Worm (Caenorhabditis elegans) whole organism, L2 larva: ENCODE data around the gene F42A6.2.

Source experiments
- Y55F3AM.14 ChIP-seq: fragments of 200-800 bp; sonication (Bioruptor generic); optimal IDR thresholded peaks from 2 replicates; lab custom pipeline; 2018; ENCODE audit warnings: mild to moderate bottlenecking, missing genetic modification characterization, missing compliant biosample characterization
- lin-11 ChIP-seq: fragments of 150-350 bp; sonication (generic microtip); optimal IDR thresholded peaks from 2 replicates; lab custom pipeline; 2014; ENCODE audit warnings: missing biosample characterization, missing genetic modification characterization, inconsistent platforms, mixed read lengths
- nhr-12 ChIP-seq: fragments of 150-350 bp; optimal IDR thresholded peaks from 2 replicates; lab custom pipeline; 2014; ENCODE audit warnings: missing biosample characterization, missing genetic modification characterization
- nhr-237 ChIP-seq: fragments of 150-350 bp; optimal IDR thresholded peaks from 2 replicates; lab custom pipeline; 2014; ENCODE audit warnings: missing biosample characterization, missing genetic modification characterization
- skn-1 ChIP-seq: sonication (generic microtip); optimal IDR thresholded peaks from 2 replicates; lab custom pipeline; 2017; ENCODE audit warnings: missing biosample characterization, missing genetic modification characterization
- snpc-4 ChIP-seq: fragments of 150-350 bp; optimal IDR thresholded peaks from 2 replicates; lab custom pipeline; 2014; ENCODE audit warnings: missing biosample characterization, missing genetic modification characterization
- ztf-11 ChIP-seq: sonication (generic microtip); optimal IDR thresholded peaks from 2 replicates; lab custom pipeline; 2017; ENCODE audit warnings: missing biosample characterization, missing genetic modification characterization

DNA sequence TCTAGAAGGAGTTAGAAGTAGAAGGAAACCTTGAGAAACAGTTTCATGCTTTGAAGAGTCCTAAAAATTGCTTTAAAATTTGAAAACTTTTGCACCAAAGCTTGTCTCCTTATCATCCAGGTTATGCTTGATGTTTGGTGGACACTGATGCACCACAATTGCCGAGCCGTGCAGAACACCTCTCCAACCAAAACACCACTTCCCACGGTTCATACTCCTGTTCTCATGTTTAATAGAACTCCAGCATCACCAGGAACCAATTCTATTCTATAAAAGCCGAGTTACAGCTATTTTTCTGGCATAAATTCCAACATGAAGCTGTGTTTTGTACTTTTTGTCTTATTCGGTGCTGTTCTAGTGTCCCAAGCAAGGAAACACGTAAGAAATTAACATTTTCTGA is at the start of gene F42A6.2:
- TF ChIP-seq nhr-12 (tag; lab: Kevin White, UChicago) (no peak), skn-1 (tag; lab: Kevin White, UChicago) (no peak), nhr-237 (no peak), lin-11 (tag; lab: Kevin White, UChicago) (no peak), snpc-4 (tag; lab: Kevin White, UChicago) (no peak), Y55F3AM.14 (GFP tag; lab: Kevin White, UChicago) (no peak), ztf-11 (tag; lab: Kevin White, UChicago) (no peak)
